Worm (Caenorhabditis elegans) whole organism, early embryonic: ENCODE results near the gene T21B4.15.

ENCODE experiments used
- B0310.2 ChIP-seq: sonication (generic microtip); optimal IDR thresholded peaks from 2 replicates; lab custom pipeline; 2016; ENCODE audit warnings: mild to moderate bottlenecking, missing genetic modification characterization, missing compliant biosample characterization
- F13C5.2 ChIP-seq: sonication (generic microtip); optimal IDR thresholded peaks from 2 replicates; lab custom pipeline; 2017; ENCODE audit warnings: mild to moderate bottlenecking, missing genetic modification characterization, inconsistent platforms, missing compliant biosample characterization
- aly-1 ChIP-seq: sonication (generic microtip); optimal IDR thresholded peaks from 2 replicates; lab custom pipeline; 2016; ENCODE audit warnings: missing genetic modification characterization, missing compliant biosample characterization
- ama-1 ChIP-seq: fragments of 150-350 bp; optimal IDR thresholded peaks from 2 replicates; lab custom pipeline; 2014
- ceh-13 ChIP-seq: fragments of 200-800 bp; sonication (Bioruptor generic); optimal IDR thresholded peaks from 2 replicates; lab custom pipeline; 2018; ENCODE audit warnings: mild to moderate bottlenecking, missing genetic modification characterization, missing compliant biosample characterization
- ceh-36 ChIP-seq: sonication (generic microtip); optimal IDR thresholded peaks from 2 replicates; lab custom pipeline; 2016; ENCODE audit warnings: missing genetic modification characterization, inconsistent platforms, missing compliant biosample characterization
- ets-7 ChIP-seq: sonication (generic microtip); optimal IDR thresholded peaks from 2 replicates; lab custom pipeline; 2016; ENCODE audit warnings: missing genotype, missing genetic modification characterization, missing compliant biosample characterization
- flt-1 ChIP-seq: fragments of 200-800 bp; sonication (Bioruptor generic); IDR thresholded peaks from 2 replicates; pipeline ENCODE4 v1.3.6; 2022; ENCODE audit warnings: missing genetic modification characterization, missing compliant biosample characterization
- hmbx-1 ChIP-seq: sonication (generic microtip); optimal IDR thresholded peaks from 2 replicates; lab custom pipeline; 2016; ENCODE audit warnings: mild to moderate bottlenecking, missing genetic modification characterization, missing compliant biosample characterization
- hmg-4 ChIP-seq: fragments of 200-800 bp; sonication (Bioruptor generic); optimal IDR thresholded peaks from 2 replicates; lab custom pipeline; 2018; ENCODE audit warnings: mild to moderate bottlenecking, missing genetic modification characterization, missing compliant biosample characterization
- hnd-1 ChIP-seq: sonication (generic microtip); optimal IDR thresholded peaks from 2 replicates; lab custom pipeline; 2016; ENCODE audit warnings: missing genetic modification characterization, missing compliant biosample characterization
- pes-1 ChIP-seq: fragments of 200-800 bp; sonication (Bioruptor generic); IDR thresholded peaks from 2 replicates; pipeline ENCODE4 v1.3.6; 2022; ENCODE audit warnings: missing genetic modification reagents, missing genetic modification characterization, missing compliant biosample characterization
- scrt-1 ChIP-seq: fragments of 200-800 bp; sonication (Bioruptor generic); IDR thresholded peaks from 2 replicates; pipeline ENCODE4 v1.3.6; 2022; ENCODE audit warnings: missing genetic modification characterization, missing compliant biosample characterization
- sea-1 ChIP-seq: fragments of 200-800 bp; sonication (Bioruptor generic); conservative IDR thresholded peaks from 2 replicates; pipeline ENCODE4 v1.3.6; 2022; ENCODE audit warnings: missing genetic modification characterization, missing compliant biosample characterization
- tbx-11 ChIP-seq: fragments of 200-800 bp; sonication (Bioruptor generic); IDR thresholded peaks from 2 replicates; pipeline ENCODE4 v1.3.6; 2022; ENCODE audit warnings: missing genetic modification characterization, missing compliant biosample characterization
- tbx-37 ChIP-seq: fragments of 200-800 bp; sonication (Bioruptor generic); conservative IDR thresholded peaks from 2 replicates; pipeline ENCODE4 v1.3.6; 2022; ENCODE audit warnings: missing genetic modification reagents, missing genetic modification characterization, missing compliant biosample characterization
- tra-4 ChIP-seq: sonication (generic microtip); optimal IDR thresholded peaks from 2 replicates; lab custom pipeline; 2017; ENCODE audit warnings: missing genetic modification characterization, missing compliant biosample characterization

T21B4.15 gene

ce11 chrII:12514620-12515019 lies 24.6 kb downstream of the T21B4.15 start, which contains the start of gene srh-69:
srh-69 (minus strand) TSS chrII:12514720.
- TF ChIP-seq sea-1 (GFP tag; lab: Robert Waterston, UW): no peak
- TF ChIP-seq ceh-36 (tag; lab: Kevin White, UChicago): no peak
- no peak for TF ChIP-seq ceh-13 (GFP tag; lab: Kevin White, UChicago)
- TF ChIP-seq ets-7 (tag; lab: Kevin White, UChicago): no peak
- TF ChIP-seq aly-1 (tag; lab: Kevin White, UChicago): no peak
- no peak for TF ChIP-seq scrt-1 (GFP tag; lab: Robert Waterston, UW)
- no peak for TF ChIP-seq hnd-1 (tag; lab: Kevin White, UChicago)
- no peak for TF ChIP-seq flt-1 (GFP tag; lab: Robert Waterston, UW)
- no peak for TF ChIP-seq hmbx-1
- TF ChIP-seq F13C5.2 (tag; lab: Kevin White, UChicago): no peak
- no peak for TF ChIP-seq B0310.2
- TF ChIP-seq pes-1 (GFP tag; lab: Robert Waterston, UW): no peak
- no peak for TF ChIP-seq tra-4 (tag; lab: Kevin White, UChicago)

ce11 chrII:12516313-12516712 lies 26.3 kb downstream of the T21B4.15 start, which contains the start of gene srh-61:
srh-61 (minus strand) TSS chrII:12516413.
- TF ChIP-seq F13C5.2 (tag; lab: Kevin White, UChicago): no peak
- TF ChIP-seq hmg-4 (GFP tag; lab: Kevin White, UChicago): no peak
- TF ChIP-seq hnd-1 (tag; lab: Kevin White, UChicago): no peak
- no peak for TF ChIP-seq B0310.2
- no peak for TF ChIP-seq ets-7 (tag; lab: Kevin White, UChicago)
- no peak for TF ChIP-seq tbx-37 (GFP tag; lab: Robert Waterston, UW)
- no peak for TF ChIP-seq ceh-36 (tag; lab: Kevin White, UChicago)
- TF ChIP-seq tbx-11: no peak
- no peak for TF ChIP-seq sea-1 (GFP tag; lab: Robert Waterston, UW)

DNA sequence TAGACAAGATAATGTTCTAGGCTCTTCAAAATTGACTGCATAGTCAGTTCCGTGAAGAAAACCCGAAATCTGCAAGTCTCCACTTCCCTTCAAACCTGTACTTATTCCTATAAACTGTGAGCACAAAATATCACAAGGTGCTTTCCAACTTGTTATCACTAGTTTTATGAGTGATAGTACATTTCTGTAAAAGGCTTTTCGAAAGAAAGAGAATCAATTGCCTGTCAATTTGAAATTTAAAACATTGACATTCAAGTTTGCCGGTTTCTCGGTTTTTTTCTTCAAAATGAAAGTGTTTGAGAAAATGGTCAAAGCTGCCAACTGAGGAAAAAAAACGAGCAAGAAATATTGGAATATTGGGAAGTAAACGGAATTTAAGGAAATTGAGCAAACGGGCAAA lies 28.0 kb downstream of the T21B4.15 start:
- TF ChIP-seq ceh-13 (GFP tag; lab: Kevin White, UChicago): no peak
- no peak for TF ChIP-seq ets-7 (tag; lab: Kevin White, UChicago)
- TF ChIP-seq B0310.2: no peak
- TF ChIP-seq ama-1 (lab: Kevin White, UChicago): no peak
- TF ChIP-seq hnd-1 (tag; lab: Kevin White, UChicago): no peak
- TF ChIP-seq F13C5.2 (tag; lab: Kevin White, UChicago): no peak
- no peak for TF ChIP-seq hmbx-1
- no peak for TF ChIP-seq scrt-1 (GFP tag; lab: Robert Waterston, UW)
- TF ChIP-seq tbx-11: no peak
- no peak for TF ChIP-seq hmg-4 (GFP tag; lab: Kevin White, UChicago)
- no peak for TF ChIP-seq flt-1 (GFP tag; lab: Robert Waterston, UW)
- TF ChIP-seq ceh-36 (tag; lab: Kevin White, UChicago): no peak
- TF ChIP-seq pes-1 (GFP tag; lab: Robert Waterston, UW): no peak
- TF ChIP-seq tra-4 (tag; lab: Kevin White, UChicago): no peak
- no peak for TF ChIP-seq sea-1 (GFP tag; lab: Robert Waterston, UW)
- TF ChIP-seq aly-1 (tag; lab: Kevin White, UChicago): no peak

DNA sequence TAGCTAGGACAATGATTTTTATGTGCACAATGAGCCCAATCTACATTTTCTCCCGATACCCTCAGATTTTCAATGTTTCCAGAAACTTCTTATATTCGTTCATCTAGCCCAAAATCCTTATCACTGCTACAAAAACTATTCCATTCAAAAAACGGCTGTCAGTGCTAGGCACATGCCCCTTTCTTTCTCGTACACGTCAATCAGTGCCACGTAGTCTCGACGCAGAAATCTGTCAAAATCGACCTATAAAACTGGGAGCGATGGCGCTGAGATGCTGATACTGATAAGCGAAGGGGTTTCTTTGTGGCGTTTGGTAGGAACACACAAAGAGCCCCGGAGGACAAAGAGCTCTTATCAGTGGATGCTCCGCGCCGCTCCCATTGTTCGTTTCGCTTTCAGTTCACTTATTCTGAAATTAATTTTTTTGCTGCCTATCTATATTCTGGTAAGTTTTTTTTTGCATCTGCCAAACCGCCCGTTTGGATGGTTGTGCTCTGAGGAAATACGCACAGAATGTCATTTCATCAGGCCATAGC lies 28.9 kb downstream of the T21B4.15 start, which contains the start of gene srh-70:
Gene srh-70 (minus strand): TSS at position 51 of the 536 bp plus-strand sequence.
- TF ChIP-seq hmbx-1: no peak
- no peak for TF ChIP-seq B0310.2
- no peak for TF ChIP-seq ama-1 (lab: Kevin White, UChicago)
- TF ChIP-seq tbx-11: no peak
- no peak for TF ChIP-seq ceh-13 (GFP tag; lab: Kevin White, UChicago)
- TF ChIP-seq scrt-1 (GFP tag; lab: Robert Waterston, UW): no peak
- TF ChIP-seq flt-1 (GFP tag; lab: Robert Waterston, UW): no peak
- TF ChIP-seq ets-7 (tag; lab: Kevin White, UChicago): no peak
- no peak for TF ChIP-seq hnd-1 (tag; lab: Kevin White, UChicago)
- TF ChIP-seq hmg-4 (GFP tag; lab: Kevin White, UChicago): no peak
- no peak for TF ChIP-seq tra-4 (tag; lab: Kevin White, UChicago)
- no peak for TF ChIP-seq sea-1 (GFP tag; lab: Robert Waterston, UW)
- TF ChIP-seq F13C5.2 (tag; lab: Kevin White, UChicago): no peak

DNA sequence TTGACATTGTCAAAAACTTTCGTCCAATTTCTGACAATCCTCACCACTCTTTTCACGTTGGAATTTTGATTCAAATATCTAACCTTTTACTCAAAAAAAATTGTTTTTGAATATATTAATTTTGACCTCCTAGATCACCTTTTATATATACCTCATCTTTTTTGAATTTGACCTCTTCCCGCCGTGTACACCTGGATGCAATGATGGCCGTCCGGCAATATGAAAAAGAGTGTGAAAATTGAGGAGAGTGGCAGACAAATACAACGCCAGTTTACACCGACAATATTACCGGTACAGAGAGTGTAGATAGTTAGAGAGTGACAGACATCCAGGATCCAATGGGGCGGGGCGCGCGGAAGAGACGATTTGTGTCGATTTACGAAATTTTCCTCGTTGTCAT lies 29.6 kb downstream of the T21B4.15 start, which contains the start of gene ceh-99:
Gene ceh-99 (plus strand): TSS at position 366 of the 400 bp plus-strand sequence.
- TF ChIP-seq flt-1 (GFP tag; lab: Robert Waterston, UW) (no peak), sea-1 (GFP tag; lab: Robert Waterston, UW) (no peak), hmg-4 (GFP tag; lab: Kevin White, UChicago) (no peak), ceh-36 (tag; lab: Kevin White, UChicago) (no peak), tbx-37 (GFP tag; lab: Robert Waterston, UW) (no peak), tbx-11 (no peak), B0310.2 (no peak), ets-7 (tag; lab: Kevin White, UChicago) (no peak), F13C5.2 (tag; lab: Kevin White, UChicago) (no peak), scrt-1 (GFP tag; lab: Robert Waterston, UW) (no peak), pes-1 (GFP tag; lab: Robert Waterston, UW) (no peak), aly-1 (tag; lab: Kevin White, UChicago) (no peak), hnd-1 (tag; lab: Kevin White, UChicago) (no peak), ama-1 (lab: Kevin White, UChicago) (no peak)

ce11 chrII:12525526-12525925 lies 35.5 kb downstream of the T21B4.15 start, which contains the start of gene srx-118:
srx-118 (plus strand) TSS chrII:12525826.
- TF ChIP-seq scrt-1 (GFP tag; lab: Robert Waterston, UW): no peak
- no peak for TF ChIP-seq F13C5.2 (tag; lab: Kevin White, UChicago)
- TF ChIP-seq B0310.2: no peak
- TF ChIP-seq hmbx-1: no peak
- no peak for TF ChIP-seq pes-1 (GFP tag; lab: Robert Waterston, UW)
- no peak for TF ChIP-seq ets-7 (tag; lab: Kevin White, UChicago)
- TF ChIP-seq sea-1 (GFP tag; lab: Robert Waterston, UW): no peak
- no peak for TF ChIP-seq tra-4 (tag; lab: Kevin White, UChicago)
- TF ChIP-seq hmg-4 (GFP tag; lab: Kevin White, UChicago): no peak
- no peak for TF ChIP-seq tbx-11
- TF ChIP-seq flt-1 (GFP tag; lab: Robert Waterston, UW): no peak
- TF ChIP-seq ceh-36 (tag; lab: Kevin White, UChicago): no peak
- no peak for TF ChIP-seq ama-1 (lab: Kevin White, UChicago)
- TF ChIP-seq hnd-1 (tag; lab: Kevin White, UChicago): no peak
- no peak for TF ChIP-seq tbx-37 (GFP tag; lab: Robert Waterston, UW)
- TF ChIP-seq aly-1 (tag; lab: Kevin White, UChicago): no peak
- TF ChIP-seq ceh-13 (GFP tag; lab: Kevin White, UChicago): no peak
